Fruit fly (Drosophila melanogaster) whole organism, embryonic: ENCODE results near the gene Nplp3.

Experiments used
- Blimp-1 ChIP-seq: fragments of 200-800 bp; sonication (Bioruptor generic); optimal IDR thresholded peaks from 3 replicates; lab custom pipeline; 2018; ENCODE audit warnings: missing biosample characterization, missing genetic modification characterization, mild to moderate bottlenecking, moderate library complexity, missing genetic modification reagents
- C15 ChIP-seq: fragments of 200-800 bp; sonication (Bioruptor generic); IDR thresholded peaks from 3 replicates; pipeline ENCODE4 v1.3.6; 2022; ENCODE audit warnings: missing biosample characterization, missing genetic modification characterization
- CG1024 ChIP-seq: fragments of 200-800 bp; sonication (Bioruptor generic); IDR thresholded peaks from 2 replicates; pipeline ENCODE4 v1.3.6; 2022; ENCODE audit warnings: missing biosample characterization, missing genetic modification characterization
- CG10959 ChIP-seq: fragments of 200-800 bp; sonication (Bioruptor generic); IDR thresholded peaks from 2 replicates; pipeline ENCODE4 v1.3.6; 2022; ENCODE audit warnings: missing biosample characterization, missing genetic modification characterization
- CG12391 ChIP-seq: fragments of 200-800 bp; sonication (Bioruptor generic); optimal IDR thresholded peaks from 3 replicates; lab custom pipeline; 2018; ENCODE audit warnings: missing biosample characterization, mild to moderate bottlenecking, missing genetic modification characterization, moderate library complexity
- CG12769 ChIP-seq: fragments of 200-800 bp; sonication (Bioruptor generic); optimal IDR thresholded peaks from 2 replicates; lab custom pipeline; 2019; ENCODE audit warnings: missing biosample characterization, mild to moderate bottlenecking, missing genetic modification characterization, moderate library complexity
- CG13424 ChIP-seq: fragments of 200-800 bp; sonication (Bioruptor generic); optimal IDR thresholded peaks from 2 replicates; lab custom pipeline; 2019; ENCODE audit warnings: missing biosample characterization, mild to moderate bottlenecking, missing genetic modification characterization, moderate library complexity
- CG13775 ChIP-seq: fragments of 200-800 bp; sonication (Bioruptor generic); optimal IDR thresholded peaks from 3 replicates; lab custom pipeline; 2017; ENCODE audit warnings: missing biosample characterization, mild to moderate bottlenecking, missing genetic modification characterization
- CG13894 ChIP-seq: fragments of 200-800 bp; sonication (Bioruptor generic); optimal IDR thresholded peaks from 3 replicates; lab custom pipeline; 2018; ENCODE audit warnings: missing biosample characterization, mild to moderate bottlenecking, missing genetic modification characterization, moderate library complexity
- CG14050 ChIP-seq: fragments of 200-800 bp; sonication (Bioruptor generic); IDR thresholded peaks from 3 replicates; pipeline ENCODE4 v1.3.6; 2022; ENCODE audit warnings: missing biosample characterization, missing genetic modification characterization
- CG14441 ChIP-seq: fragments of 200-800 bp; sonication (Bioruptor generic); IDR thresholded peaks from 2 replicates; pipeline ENCODE4 v1.3.6; 2022; ENCODE audit warnings: missing biosample characterization, missing genetic modification characterization
- CG14860 ChIP-seq: fragments of 200-800 bp; sonication (Bioruptor generic); IDR thresholded peaks from 3 replicates; pipeline ENCODE4 v1.3.6; 2022; ENCODE audit warnings: missing biosample characterization, missing genetic modification characterization; ENCODE audit not compliant: partially characterized antibody
- CG17359 ChIP-seq: fragments of 200-800 bp; sonication (Bioruptor generic); optimal IDR thresholded peaks from 3 replicates; lab custom pipeline; 2018; ENCODE audit warnings: missing biosample characterization, mild to moderate bottlenecking, missing genetic modification characterization, moderate library complexity
- CG17385 ChIP-seq: fragments of 200-800 bp; sonication (Bioruptor generic); optimal IDR thresholded peaks from 3 replicates; lab custom pipeline; 2018; ENCODE audit warnings: missing biosample characterization, mild to moderate bottlenecking, missing genetic modification characterization
- CG2712 ChIP-seq: fragments of 200-800 bp; optimal IDR thresholded peaks from 3 replicates; lab custom pipeline; 2019; ENCODE audit warnings: missing biosample characterization, mild to moderate bottlenecking, missing genetic modification characterization, moderate library complexity
- CG30403 ChIP-seq: fragments of 200-800 bp; sonication (Bioruptor generic); optimal IDR thresholded peaks from 3 replicates; lab custom pipeline; 2016; ENCODE audit warnings: missing biosample characterization, missing genetic modification characterization
- CG31224 ChIP-seq: fragments of 200-800 bp; sonication (Bioruptor generic); IDR thresholded peaks from 2 replicates; pipeline ENCODE4 v1.3.6; 2022; ENCODE audit warnings: missing biosample characterization, missing genetic modification characterization
- CG32772 ChIP-seq: fragments of 200-800 bp; sonication (Bioruptor generic); IDR thresholded peaks from 2 replicates; pipeline ENCODE4 v1.3.6; 2022; ENCODE audit warnings: missing biosample characterization, missing genetic modification characterization
- CG4360 ChIP-seq: fragments of 200-800 bp; sonication (Bioruptor generic); IDR thresholded peaks from 2 replicates; pipeline ENCODE4 v1.3.6; 2022; ENCODE audit warnings: missing biosample characterization, missing genetic modification characterization
- CG5953 ChIP-seq: fragments of 200-800 bp; sonication (Bioruptor generic); IDR thresholded peaks from 2 replicates; pipeline ENCODE4 v1.3.6; 2022; ENCODE audit warnings: missing biosample characterization, missing genetic modification characterization
- CG7271 ChIP-seq: fragments of 200-800 bp; sonication (Bioruptor generic); optimal IDR thresholded peaks from 2 replicates; lab custom pipeline; 2018; ENCODE audit warnings: missing biosample characterization, mild to moderate bottlenecking, missing genetic modification characterization, moderate library complexity
- CG7839 ChIP-seq: fragments of 200-800 bp; sonication (Bioruptor generic); optimal IDR thresholded peaks from 3 replicates; lab custom pipeline; 2018; ENCODE audit warnings: missing biosample characterization, mild to moderate bottlenecking, missing genetic modification characterization, moderate library complexity
- E2f2 ChIP-seq: fragments of 200-800 bp; sonication (Bioruptor generic); IDR thresholded peaks from 2 replicates; pipeline ENCODE4 v1.3.6; 2022; ENCODE audit warnings: missing biosample characterization, missing genetic modification characterization
- Fer2 ChIP-seq: fragments of 200-800 bp; sonication (Bioruptor generic); optimal IDR thresholded peaks from 2 replicates; lab custom pipeline; 2018; ENCODE audit warnings: missing biosample characterization, mild to moderate bottlenecking, missing genetic modification characterization, moderate library complexity
- HLH3B ChIP-seq: fragments of 200-800 bp; sonication (Bioruptor generic); IDR thresholded peaks from 2 replicates; pipeline ENCODE4 v1.3.6; 2022; ENCODE audit warnings: missing biosample characterization, missing genetic modification characterization
- HLH4C ChIP-seq: fragments of 200-800 bp; sonication (Bioruptor generic); IDR thresholded peaks from 3 replicates; pipeline ENCODE4 v1.3.6; 2022; ENCODE audit warnings: missing biosample characterization, missing genetic modification characterization; ENCODE audit not compliant: partially characterized antibody
- Hr51 ChIP-seq, 2 experiments: fragments of 200-800 bp; sonication (Bioruptor generic); optimal IDR thresholded peaks; 2 replicates in 1 of 2; 3 replicates in 1 of 2; lab custom pipeline; 2016 to 2018; ENCODE audit warnings: missing biosample characterization in 2 of 2, missing genetic modification characterization in 2 of 2, mild to moderate bottlenecking in 1 of 2, moderate library complexity in 1 of 2
- abd-A ChIP-seq: fragments of 200-800 bp; sonication (Bioruptor generic); optimal IDR thresholded peaks from 3 replicates; lab custom pipeline; 2019; ENCODE audit warnings: missing biosample characterization, mild to moderate bottlenecking, missing genetic modification characterization, moderate library complexity
- ap ChIP-seq: fragments of 200-800 bp; sonication (Bioruptor generic); IDR thresholded peaks from 2 replicates; pipeline ENCODE4 v1.3.6; 2022; ENCODE audit warnings: missing biosample characterization, missing genetic modification characterization
- chinmo ChIP-seq: fragments of 200-800 bp; sonication (Bioruptor generic); IDR thresholded peaks from 4 replicates; pipeline ENCODE4 v1.3.6; 2022; ENCODE audit warnings: missing biosample characterization, missing genetic modification characterization; ENCODE audit not compliant: partially characterized antibody
- dmrt99B ChIP-seq: fragments of 200-800 bp; sonication (Bioruptor generic); optimal IDR thresholded peaks from 2 replicates; lab custom pipeline; 2018; ENCODE audit warnings: missing biosample characterization, mild to moderate bottlenecking, missing genetic modification characterization, moderate library complexity
- dpn ChIP-seq, 2 experiments: fragments of 200-800 bp; sonication (Bioruptor generic); optimal IDR thresholded peaks; 3 replicates each; lab custom pipeline; 2016; ENCODE audit warnings: missing biosample characterization in 2 of 2, missing genetic modification characterization in 2 of 2
- dysf ChIP-seq: fragments of 200-800 bp; sonication (Bioruptor generic); IDR thresholded peaks from 3 replicates; pipeline ENCODE4 v1.3.6; 2022; ENCODE audit warnings: missing biosample characterization, missing genetic modification characterization
- exex ChIP-seq: fragments of 200-800 bp; sonication (Bioruptor generic); optimal IDR thresholded peaks from 4 replicates; lab custom pipeline; 2018; ENCODE audit warnings: missing biosample characterization, mild to moderate bottlenecking, missing genetic modification characterization, moderate library complexity
- fd3F ChIP-seq: fragments of 200-800 bp; sonication (Bioruptor generic); optimal IDR thresholded peaks from 2 replicates; lab custom pipeline; 2018; ENCODE audit warnings: missing biosample characterization, mild to moderate bottlenecking, missing genetic modification characterization, moderate library complexity
- gem ChIP-seq: fragments of 200-800 bp; sonication (Bioruptor generic); optimal IDR thresholded peaks from 2 replicates; lab custom pipeline; 2019; ENCODE audit warnings: missing biosample characterization, mild to moderate bottlenecking, missing genetic modification characterization, moderate library complexity
- gfzf ChIP-seq: fragments of 200-800 bp; sonication (Bioruptor generic); optimal IDR thresholded peaks from 2 replicates; lab custom pipeline; 2016; ENCODE audit warnings: missing biosample characterization, mild to moderate bottlenecking, missing genetic modification characterization, moderate library complexity
- grau ChIP-seq: fragments of 200-800 bp; optimal IDR thresholded peaks from 3 replicates; lab custom pipeline; 2019; ENCODE audit warnings: missing biosample characterization, mild to moderate bottlenecking, missing genetic modification characterization, moderate library complexity
- jumu ChIP-seq: fragments of 200-800 bp; sonication (Bioruptor generic); optimal IDR thresholded peaks from 3 replicates; lab custom pipeline; 2016; ENCODE audit warnings: missing biosample characterization, missing genetic modification characterization
- pan ChIP-seq, 4 experiments: fragments of >200 bp in 3 of 4; fragments of 200-800 bp in 1 of 4; sonication (Bioruptor generic) in 1 of 4; optimal IDR thresholded peaks in 3 of 4; IDR thresholded peaks in 1 of 4; 2 replicates each; pipeline versions ENCODE4 v1.3.6 to Lab custom; 2017 to 2022; ENCODE audit warnings: missing biosample characterization in 2 of 4, missing genetic modification characterization in 2 of 4, mixed read lengths in 1 of 4
- phol ChIP-seq: fragments of 200-800 bp; sonication (Bioruptor generic); optimal IDR thresholded peaks from 3 replicates; lab custom pipeline; 2018; ENCODE audit warnings: missing biosample characterization, mild to moderate bottlenecking, missing genetic modification characterization, moderate library complexity
- ranshi ChIP-seq: fragments of 200-800 bp; sonication (Bioruptor generic); IDR thresholded peaks from 2 replicates; pipeline ENCODE4 v1.3.6; 2022; ENCODE audit warnings: missing biosample characterization, missing genetic modification characterization
- row ChIP-seq: fragments of 200-800 bp; sonication (Bioruptor generic); IDR thresholded peaks from 3 replicates; pipeline ENCODE4 v1.3.6; 2022; ENCODE audit warnings: missing biosample characterization, missing genetic modification characterization
- sd ChIP-seq: fragments of 200-800 bp; sonication (Bioruptor generic); optimal IDR thresholded peaks from 3 replicates; lab custom pipeline; 2018; ENCODE audit warnings: missing biosample characterization, mild to moderate bottlenecking, missing genetic modification characterization, moderate library complexity
- tll ChIP-seq, 2 experiments: fragments of 200-800 bp in 1 of 2; fragments of >200 bp in 1 of 2; sonication (Bioruptor generic) in 1 of 2; optimal IDR thresholded peaks; 2 replicates each; lab custom pipeline; 2017 to 2019; ENCODE audit warnings: missing biosample characterization in 2 of 2, missing genetic modification characterization in 2 of 2, mild to moderate bottlenecking in 1 of 2, moderate library complexity in 1 of 2
- ttk ChIP-seq: fragments of 200-800 bp; sonication (Bioruptor generic); IDR thresholded peaks from 2 replicates; pipeline ENCODE4 v2.1.2; 2022; ENCODE audit warnings: missing biosample characterization, missing genetic modification characterization
- unpg ChIP-seq: fragments of 200-800 bp; sonication (Bioruptor generic); optimal IDR thresholded peaks from 3 replicates; lab custom pipeline; 2018; ENCODE audit warnings: missing biosample characterization, mild to moderate bottlenecking, missing genetic modification characterization, moderate library complexity

The Nplp3 gene

dm6 chr3L:16285346-16285911 lies 32.4 kb upstream of the Nplp3 start, which contains the start of gene CG13047 (continued):
- peak; percentile 25 for TF ChIP-seq CG7839 (tag; lab: Kevin White, UChicago)
- peak; percentile 7 for TF ChIP-seq Blimp-1 (GFP tag; lab: Kevin White, UChicago)
- TF ChIP-seq CG17359: peak; percentile 5
- TF ChIP-seq Fer2 (tag; lab: Kevin White, UChicago): no peak
- TF ChIP-seq CG14860: no peak
- 0 out of 3 replicates have a peak, but pooled peaks have one; percentile 11 for TF ChIP-seq row (GFP tag; lab: Robert Waterston, UW)
- TF ChIP-seq Hr51 (GFP tag; optimal IDR thresholded peaks at IDR 0.05; lab: Kevin White, UChicago): peak in 1 of 2 experiments; percentile 54
- peak; percentile 29 for TF ChIP-seq gem (tag; lab: Kevin White, UChicago)
- peak; percentile 11 for TF ChIP-seq CG2712 (tag; lab: Kevin White, UChicago)
- TF ChIP-seq phol (tag; lab: Kevin White, UChicago): peak; percentile 22
- TF ChIP-seq CG31224 (GFP tag; lab: Robert Waterston, UW): no peak
- TF ChIP-seq chinmo: 0 out of 4 replicates have a peak, but pooled peaks have one; percentile 24
- peak; percentile 44 for TF ChIP-seq dmrt99B
- no peak for TF ChIP-seq CG13894 (tag; lab: Kevin White, UChicago)

- TF ChIP-seq fd3F (GFP tag; lab: Kevin White, UChicago) (peak; percentile 7), jumu (GFP tag; lab: Kevin White, UChicago) (peak; percentile 3), CG12769 (peak; percentile 39), CG14050 (GFP tag; lab: Robert Waterston, UW) (0 out of 3 replicates have a peak, but pooled peaks have one; percentile 17), CG13775 (GFP tag; lab: Kevin White, UChicago) (no peak), CG17385 (GFP tag; lab: Kevin White, UChicago) (peak; percentile 18), CG10959 (GFP tag; lab: Robert Waterston, UW) (no peak), exex (tag; lab: Kevin White, UChicago) (no peak), C15 (GFP tag; lab: Robert Waterston, UW) (0 out of 3 replicates have a peak, but pooled peaks have one; percentile 15), CG7271 (tag; lab: Kevin White, UChicago) (no peak), unpg (GFP tag; lab: Kevin White, UChicago) (peak; percentile 52), CG13424 (peak; percentile 54), CG14441 (GFP tag; lab: Robert Waterston, UW) (peak; percentile 57), CG1024 (no peak), CG32772 (GFP tag; lab: Robert Waterston, UW) (0 out of 2 replicates have a peak, but pooled peaks have one; percentile 8), HLH4C (GFP tag; lab: Robert Waterston, UW) (no peak), tll (GFP tag; optimal IDR thresholded peaks at IDR 0.05; lab: Kevin White, UChicago) (no peak), ap (no peak), abd-A (tag; lab: Kevin White, UChicago) (peak; percentile 21), pan (optimal IDR thresholded peaks at IDR 0.05; lab: Kevin White, UChicago) (no peak), pan (GFP tag; optimal IDR thresholded peaks at IDR 0.05 in 1 of 2, IDR thresholded peaks at IDR 0.05 in 1 of 2) (peak in 1 of 2 experiments; percentile 56), dysf (GFP tag; lab: Robert Waterston, UW) (peak; percentile 56; the same call in 2 of the 3 replicates), sd (peak; percentile 22), ranshi (GFP tag; lab: Robert Waterston, UW) (peak; percentile 24; the same call in 1 of the 2 replicates), E2f2 (GFP tag; lab: Robert Waterston, UW) (0 out of 2 replicates have a peak, but pooled peaks have one; percentile 27), HLH3B (GFP tag; lab: Robert Waterston, UW) (peak; percentile 34; the same call in 1 of the 2 replicates), ttk (GFP tag; lab: Robert Waterston, UW) (0 out of 2 replicates have a peak, but pooled peaks have one; percentile 5), CG30403 (GFP tag; lab: Kevin White, UChicago) (peak; percentile 20), CG5953 (GFP tag; lab: Robert Waterston, UW) (no peak), gfzf (GFP tag; lab: Kevin White, UChicago) (no peak), dpn (GFP tag; optimal IDR thresholded peaks at IDR 0.05; lab: Kevin White, UChicago) (peak in 1 of 2 experiments; percentile 1), grau (tag; lab: Kevin White, UChicago) (peak; percentile 35), CG4360 (no peak), CG12391 (tag; lab: Kevin White, UChicago) (no peak)
Measured at dm6 chr3L:16286258-16286657, 31.6 kb upstream of the Nplp3 start.
